Worm (Caenorhabditis elegans): Measurements from ENCODE around the gene H04M03.12.

Gene H04M03.12

DNA sequence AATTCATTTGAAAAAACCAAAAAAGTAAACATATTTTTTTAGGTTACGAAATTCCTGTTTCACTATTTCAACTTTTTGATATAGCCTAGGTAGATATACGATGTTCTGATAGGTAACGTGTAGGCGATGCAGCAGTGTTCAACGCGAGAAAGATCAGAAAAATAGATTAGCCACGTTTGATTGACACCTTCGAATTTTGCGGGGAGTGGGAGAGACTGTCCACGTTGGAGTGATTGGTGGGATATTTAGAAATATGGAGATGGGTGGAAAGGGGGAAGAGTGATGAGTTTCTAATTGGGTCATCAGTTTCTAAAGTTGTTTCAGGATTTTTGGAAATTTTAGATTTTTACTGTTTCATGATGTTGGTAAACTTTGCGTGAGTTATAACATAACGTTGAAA is 20.0 kb upstream of the H04M03.12 start:
- TF ChIP-seq ceh-48 (tag; optimal IDR thresholded peaks at IDR 0.05) (no peak), lim-6 (tag; optimal IDR thresholded peaks at IDR 0.05) (no peak), ceh-45 (GFP tag; IDR thresholded peaks at IDR 0.05) (no peak), T23F11.4 (GFP tag; optimal IDR thresholded peaks at IDR 0.05) (no peak), ceh-18 (tag; optimal IDR thresholded peaks at IDR 0.05) (no peak), pag-3 (tag; optimal IDR thresholded peaks at IDR 0.05; ENCODE audit: borderline replicate concordance) (no peak), ceh-9 (tag; optimal IDR thresholded peaks at IDR 0.05) (no peak), ceh-2 (tag; optimal IDR thresholded peaks at IDR 0.05) (no peak), ttx-3 (tag; optimal IDR thresholded peaks at IDR 0.05) (no peak), C38D4.7 (GFP tag; optimal IDR thresholded peaks at IDR 0.05) (no peak), nfya-1 (tag; optimal IDR thresholded peaks at IDR 0.05) (no peak), K02D7.2 (tag; optimal IDR thresholded peaks at IDR 0.05) (no peak), odd-2 (tag; optimal IDR thresholded peaks at IDR 0.05) (no peak), pax-1 (tag; optimal IDR thresholded peaks at IDR 0.05) (no peak), ceh-34 (tag; optimal IDR thresholded peaks at IDR 0.05) (no peak), unc-42 (tag; optimal IDR thresholded peaks at IDR 0.05) (no peak), nhr-232 (tag; optimal IDR thresholded peaks at IDR 0.05) (no peak), ceh-30 (tag; optimal IDR thresholded peaks at IDR 0.05) (no peak), pat-9 (tag; optimal IDR thresholded peaks at IDR 0.05) (no peak), mec-3 (tag; optimal IDR thresholded peaks at IDR 0.05; ENCODE audit: borderline replicate concordance) (no peak)

DNA sequence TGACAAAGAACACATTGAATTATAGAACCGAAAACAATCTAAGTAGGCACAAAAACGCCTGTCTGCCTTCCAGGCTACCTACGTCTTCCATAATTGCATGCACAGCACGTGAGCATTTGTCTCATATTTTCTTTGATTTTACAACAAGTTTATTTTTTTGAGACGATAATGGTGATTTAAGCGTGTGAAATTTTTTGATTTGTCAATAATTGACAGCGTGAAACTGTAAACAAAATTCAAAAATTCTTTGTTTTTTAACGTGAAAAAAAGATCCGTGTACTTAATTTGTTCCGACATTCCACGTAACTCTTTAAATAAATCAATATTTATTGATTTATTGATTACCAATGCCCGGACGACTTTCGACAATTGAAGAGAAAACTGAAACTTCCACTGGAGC is 13.9 kb upstream of the H04M03.12 start, which contains the start of gene dhhc-13:
TSS of gene dhhc-13 (plus strand) at position 301 of the 400 bp plus-strand sequence.
- no peak for TF ChIP-seq ref-2 (tag; optimal IDR thresholded peaks at IDR 0.05)
- no peak for TF ChIP-seq elt-4 (tag; optimal IDR thresholded peaks at IDR 0.05)
- no peak for TF ChIP-seq T23F11.4 (GFP tag; optimal IDR thresholded peaks at IDR 0.05)
- no peak for TF ChIP-seq pax-1 (tag; optimal IDR thresholded peaks at IDR 0.05)
- TF ChIP-seq nfya-1 (tag; optimal IDR thresholded peaks at IDR 0.05): no peak
- TF ChIP-seq ceh-48 (tag; optimal IDR thresholded peaks at IDR 0.05): no peak
- no peak for TF ChIP-seq ceh-34 (tag; optimal IDR thresholded peaks at IDR 0.05)
- TF ChIP-seq hlh-15 (tag; optimal IDR thresholded peaks at IDR 0.05): no peak
- TF ChIP-seq unc-55 (GFP tag; optimal IDR thresholded peaks at IDR 0.05): no peak

DNA sequence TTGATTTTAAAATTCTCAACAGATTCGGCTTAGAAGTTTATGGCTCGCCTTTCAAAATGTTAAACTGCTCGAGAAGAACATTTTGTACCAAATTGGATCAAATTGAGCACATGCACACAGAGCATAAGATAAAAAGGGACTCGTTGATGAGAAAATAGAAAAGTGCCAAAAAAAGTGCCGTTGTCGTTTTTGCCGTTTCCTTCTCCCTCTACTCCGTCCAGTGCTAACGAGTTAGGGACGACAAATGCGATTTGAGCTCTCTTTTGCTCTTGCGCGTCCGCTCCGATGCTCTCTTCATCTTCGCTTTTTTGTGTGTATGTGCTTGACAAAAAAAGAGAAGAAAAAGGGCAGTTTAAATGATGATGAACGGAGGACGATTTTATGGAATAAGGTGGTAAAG is 12.0 kb upstream of the H04M03.12 start:
- TF ChIP-seq unc-42 (tag; optimal IDR thresholded peaks at IDR 0.05): peak; percentile 91
- TF ChIP-seq sox-4 (tag; optimal IDR thresholded peaks at IDR 0.05): no peak

DNA sequence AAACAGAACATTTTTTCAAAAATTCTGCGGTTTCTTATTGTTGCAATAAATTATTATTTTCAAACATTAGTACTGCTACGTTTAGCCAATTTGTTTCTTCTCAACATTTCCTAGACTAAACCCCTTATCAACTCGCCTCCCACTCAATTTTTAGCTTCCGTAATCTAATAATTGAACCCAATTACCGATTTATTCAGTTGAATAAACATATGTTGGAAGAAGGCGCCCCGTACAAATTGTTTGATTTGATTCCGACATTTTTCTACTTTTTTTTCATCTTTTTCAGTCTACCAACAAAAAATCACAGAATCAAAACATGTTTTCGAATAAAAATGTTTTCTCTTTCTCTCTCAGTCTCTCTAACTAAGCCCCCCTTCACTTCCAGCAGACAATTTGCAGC is 425 bp downstream of the H04M03.12 start:
- TF ChIP-seq pha-4 (tag; optimal IDR thresholded peaks at IDR 0.05): no peak
- peak; percentile 85 for TF ChIP-seq unc-42 (tag; optimal IDR thresholded peaks at IDR 0.05)

DNA sequence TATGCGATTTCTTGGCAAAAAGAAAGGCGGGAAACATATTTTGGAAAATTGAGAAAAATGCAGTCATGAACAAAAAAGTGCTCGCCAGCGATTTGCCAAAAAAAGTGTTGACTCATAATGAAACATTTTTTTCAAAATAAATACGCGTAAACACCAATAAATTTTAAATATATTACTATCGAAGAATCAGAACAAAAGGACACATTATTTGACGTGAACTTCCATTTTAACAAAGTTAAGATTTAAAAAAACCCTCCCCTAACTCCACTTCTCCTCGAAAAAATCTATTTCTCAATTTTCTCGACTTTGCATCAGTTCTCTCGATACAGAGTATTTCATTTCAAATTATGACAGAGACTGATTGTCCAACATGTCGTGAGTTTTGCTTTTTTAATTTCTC is 6.8 kb downstream of the H04M03.12 start, which contains the start of gene pck-3:
TSS of gene pck-3 (plus strand) at position 301 of the 400 bp plus-strand sequence.
- no peak for TF ChIP-seq unc-3 (GFP tag; conservative IDR thresholded peaks at IDR 0.05)
- no peak for TF ChIP-seq unc-3 (tag; optimal IDR thresholded peaks at IDR 0.05)
- TF ChIP-seq sox-2 (GFP tag; IDR thresholded peaks at IDR 0.05): no peak
- no peak for TF ChIP-seq nhr-11 (tag; optimal IDR thresholded peaks at IDR 0.05)
- no peak for TF ChIP-seq rnt-1 (tag; optimal IDR thresholded peaks at IDR 0.05)

DNA sequence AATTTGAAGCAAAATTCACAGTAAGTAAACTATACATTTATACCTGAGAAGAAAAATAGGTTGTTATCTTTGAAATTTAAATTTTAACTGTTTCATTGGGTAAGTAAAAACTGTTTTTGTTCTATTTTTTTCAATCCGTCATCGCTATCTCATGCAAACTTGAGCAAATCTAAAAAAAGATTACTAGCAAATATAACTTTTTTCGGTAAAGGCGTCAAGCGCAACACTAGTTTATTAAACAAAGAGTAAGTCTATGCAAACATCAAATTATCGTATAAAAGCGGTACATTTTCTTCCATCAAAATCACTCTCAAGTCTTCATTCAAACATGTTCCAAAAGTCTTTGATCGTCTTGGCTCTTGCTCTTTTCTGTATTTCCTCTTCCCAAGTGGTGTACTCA is 8.0 kb downstream of the H04M03.12 start, which contains the start of gene nspb-6:
TSS of gene nspb-6 (plus strand) at position 301 of the 400 bp plus-strand sequence.
- TF ChIP-seq sox-4 (tag; optimal IDR thresholded peaks at IDR 0.05): no peak
- no peak for TF ChIP-seq ttx-3 (tag; optimal IDR thresholded peaks at IDR 0.05)
- no peak for TF ChIP-seq unc-3 (GFP tag; conservative IDR thresholded peaks at IDR 0.05)
- TF ChIP-seq unc-3 (tag; optimal IDR thresholded peaks at IDR 0.05): no peak
- no peak for TF ChIP-seq hlh-13 (GFP tag; optimal IDR thresholded peaks at IDR 0.05)
- TF ChIP-seq ceh-6 (GFP tag; optimal IDR thresholded peaks at IDR 0.05): no peak
- TF ChIP-seq ceh-19 (GFP tag; optimal IDR thresholded peaks at IDR 0.05): no peak
- TF ChIP-seq zip-5 (tag; optimal IDR thresholded peaks at IDR 0.05): no peak
- TF ChIP-seq mec-3 (tag; optimal IDR thresholded peaks at IDR 0.05; ENCODE audit: borderline replicate concordance): no peak

Data from whole organism, late embryonic.